Worm (Caenorhabditis elegans) whole organism, early embryonic: ENCODE data around the gene C23F12.9.

Source experiments
- B0310.2 ChIP-seq: sonication (generic microtip); optimal IDR thresholded peaks from 2 replicates; lab custom pipeline; 2016; ENCODE audit warnings: mild to moderate bottlenecking, missing genetic modification characterization, missing compliant biosample characterization
- ceh-36 ChIP-seq: sonication (generic microtip); optimal IDR thresholded peaks from 2 replicates; lab custom pipeline; 2016; ENCODE audit warnings: missing genetic modification characterization, inconsistent platforms, missing compliant biosample characterization
- sea-1 ChIP-seq: fragments of 200-800 bp; sonication (Bioruptor generic); conservative IDR thresholded peaks from 2 replicates; pipeline ENCODE4 v1.3.6; 2022; ENCODE audit warnings: missing genetic modification characterization, missing compliant biosample characterization

DNA sequence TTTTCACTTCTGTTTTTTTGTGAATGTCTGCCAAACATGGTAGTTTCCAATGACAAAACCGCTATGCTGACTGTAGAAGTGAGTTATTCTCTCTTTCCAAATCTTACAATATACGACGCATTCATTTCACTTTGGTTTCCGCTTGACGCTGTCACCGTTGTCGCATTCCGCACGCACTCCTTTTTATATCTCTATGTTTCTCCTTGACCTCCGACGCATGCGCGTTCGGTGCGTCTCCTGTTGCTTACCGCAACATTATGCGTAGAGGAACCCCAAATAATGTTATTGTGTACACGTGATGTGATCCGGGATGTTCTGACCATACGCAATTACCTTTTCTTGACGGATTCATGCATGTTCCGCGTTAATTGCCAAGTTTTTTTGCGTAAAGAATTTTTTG, 8.1 kb downstream of the C23F12.9 start:
- TF ChIP-seq ceh-36 (tag; lab: Kevin White, UChicago) (no peak), B0310.2 (tag; lab: Kevin White, UChicago) (no peak), sea-1 (no peak)
